Worm (Caenorhabditis elegans): ENCODE results near the gene txt-12.

Gene txt-12

ce11 chrV:15087207-15087706, 5.5 kb upstream of the txt-12 start, which contains the start of the genes C01G10.15 and C01G10.6:
C01G10.15 (minus strand) TSS chrV:15087307.
C01G10.6 (plus strand) TSS chrV:15087656.
- TF ChIP-seq sma-9 (GFP tag; optimal IDR thresholded peaks at IDR 0.05) (peak; percentile 0), sma-9 (tag; optimal IDR thresholded peaks at IDR 0.05) (no peak), ztf-11 (tag; optimal IDR thresholded peaks at IDR 0.05) (no peak), elt-3 (tag; optimal IDR thresholded peaks at IDR 0.05) (no peak), skn-1 (tag; optimal IDR thresholded peaks at IDR 0.05) (no peak)

ce11 chrV:15088613-15089012, 4.2 kb upstream of the txt-12 start, which contains the start of gene C01G10.18:
C01G10.18 (minus strand) TSS chrV:15088713.
- TF ChIP-seq sem-4 (tag; optimal IDR thresholded peaks at IDR 0.05) (no peak), gmeb-1 (tag; optimal IDR thresholded peaks at IDR 0.05) (no peak), unc-55 (GFP tag; optimal IDR thresholded peaks at IDR 0.05) (no peak), nhr-11 (tag; optimal IDR thresholded peaks at IDR 0.05) (no peak), ztf-11 (tag; optimal IDR thresholded peaks at IDR 0.05) (no peak), ztf-1 (GFP tag; conservative IDR thresholded peaks at IDR 0.05) (no peak), mbf-1 (tag; optimal IDR thresholded peaks at IDR 0.05) (no peak), nhr-12 (tag; optimal IDR thresholded peaks at IDR 0.05) (no peak), skn-1 (tag; optimal IDR thresholded peaks at IDR 0.05) (no peak), nhr-129 (tag; optimal IDR thresholded peaks at IDR 0.05) (no peak), alr-1 (tag; optimal IDR thresholded peaks at IDR 0.05) (no peak), lin-39 (tag; optimal IDR thresholded peaks at IDR 0.05) (no peak), nhr-237 (tag; optimal IDR thresholded peaks at IDR 0.05) (no peak)

ce11 chrV:15089438-15089837, 3.3 kb upstream of the txt-12 start, which contains the start of the genes C01G10.5 and C01G10.4:
C01G10.5 (minus strand) TSS chrV:15089538.
C01G10.4 (plus strand) TSS chrV:15089740.
- TF ChIP-seq unc-55 (GFP tag; optimal IDR thresholded peaks at IDR 0.05) (no peak), ztf-1 (GFP tag; conservative IDR thresholded peaks at IDR 0.05) (no peak), lin-11 (tag; optimal IDR thresholded peaks at IDR 0.05) (no peak), nhr-12 (tag; optimal IDR thresholded peaks at IDR 0.05) (no peak), zag-1 (tag; optimal IDR thresholded peaks at IDR 0.05) (no peak), nhr-23 (tag; optimal IDR thresholded peaks at IDR 0.05) (no peak), lin-39 (tag; optimal IDR thresholded peaks at IDR 0.05) (no peak), mbf-1 (tag; optimal IDR thresholded peaks at IDR 0.05) (no peak), unc-62 (GFP tag; optimal IDR thresholded peaks at IDR 0.05) (no peak), nhr-129 (tag; optimal IDR thresholded peaks at IDR 0.05) (no peak), ztf-11 (tag; optimal IDR thresholded peaks at IDR 0.05) (no peak), ZK546.5 (tag; optimal IDR thresholded peaks at IDR 0.05) (no peak)

- TF ChIP-seq nhr-77 (tag; optimal IDR thresholded peaks at IDR 0.05): no peak
- no peak for TF ChIP-seq crh-2 (tag; optimal IDR thresholded peaks at IDR 0.05)
- no peak for TF ChIP-seq nhr-12 (tag; optimal IDR thresholded peaks at IDR 0.05)
- no peak for TF ChIP-seq ztf-1 (GFP tag; conservative IDR thresholded peaks at IDR 0.05)
- no peak for TF ChIP-seq ceh-16 (tag; optimal IDR thresholded peaks at IDR 0.05)
- no peak for TF ChIP-seq Y55F3AM.14 (GFP tag; optimal IDR thresholded peaks at IDR 0.05)
- no peak for TF ChIP-seq nhr-23 (tag; optimal IDR thresholded peaks at IDR 0.05)
- TF ChIP-seq aly-2 (tag; optimal IDR thresholded peaks at IDR 0.05): no peak
- no peak for TF ChIP-seq ama-1 (optimal IDR thresholded peaks at IDR 0.05)
- TF ChIP-seq ceh-82 (tag; optimal IDR thresholded peaks at IDR 0.05): no peak
- no peak for TF ChIP-seq ztf-4 (tag; optimal IDR thresholded peaks at IDR 0.05)
- no peak for TF ChIP-seq zag-1 (tag; optimal IDR thresholded peaks at IDR 0.05)
- TF ChIP-seq elt-3 (tag; optimal IDR thresholded peaks at IDR 0.05): no peak
Observed at ce11 chrV:15090457-15090856, 2.3 kb upstream of the txt-12 start, which contains the start of gene C01G10.17. C01G10.17 (plus strand) TSS chrV:15090757.

ce11 chrV:15094749-15095148, 2.0 kb downstream of the txt-12 start, which contains the start of gene srx-78:
srx-78 (plus strand) TSS chrV:15095049.
- TF ChIP-seq nhr-10 (tag; optimal IDR thresholded peaks at IDR 0.05): no peak
- no peak for TF ChIP-seq crh-2 (tag; optimal IDR thresholded peaks at IDR 0.05)
- TF ChIP-seq fos-1 (tag; optimal IDR thresholded peaks at IDR 0.05): no peak
- no peak for TF ChIP-seq ama-1 (optimal IDR thresholded peaks at IDR 0.05)
- no peak for TF ChIP-seq snpc-4 (tag; optimal IDR thresholded peaks at IDR 0.05)
- TF ChIP-seq nhr-129 (tag; optimal IDR thresholded peaks at IDR 0.05): no peak
- TF ChIP-seq alr-1 (tag; optimal IDR thresholded peaks at IDR 0.05): no peak
- TF ChIP-seq mdl-1 (tag; optimal IDR thresholded peaks at IDR 0.05): no peak
- no peak for TF ChIP-seq elt-3 (tag; optimal IDR thresholded peaks at IDR 0.05)
- TF ChIP-seq nhr-23 (tag; optimal IDR thresholded peaks at IDR 0.05): no peak
- TF ChIP-seq lsy-2 (tag; optimal IDR thresholded peaks at IDR 0.05): no peak
- no peak for TF ChIP-seq ZK546.5 (tag; optimal IDR thresholded peaks at IDR 0.05)
- no peak for TF ChIP-seq nhr-21 (tag; optimal IDR thresholded peaks at IDR 0.05)
- TF ChIP-seq sma-3 (GFP tag; optimal IDR thresholded peaks at IDR 0.05): no peak
- TF ChIP-seq lin-11 (tag; optimal IDR thresholded peaks at IDR 0.05): no peak
- TF ChIP-seq unc-62 (GFP tag; optimal IDR thresholded peaks at IDR 0.05): no peak
- TF ChIP-seq nhr-237 (tag; optimal IDR thresholded peaks at IDR 0.05): no peak
- no peak for TF ChIP-seq mab-5 (tag; optimal IDR thresholded peaks at IDR 0.05)
- TF ChIP-seq ztf-11 (tag; optimal IDR thresholded peaks at IDR 0.05): no peak
- TF ChIP-seq F13H6.1 (tag; optimal IDR thresholded peaks at IDR 0.05): no peak

All from whole organism, L2 larva.